Fruit fly (Drosophila melanogaster) whole organism, pupa: ENCODE data around the gene Cht2.

Experiments
- CG10348 ChIP-seq: fragments of 200-800 bp; sonication (Bioruptor generic); IDR thresholded peaks from 2 replicates; pipeline ENCODE4 v1.3.6; 2022; ENCODE audit warnings: missing biosample characterization, missing genetic modification characterization
- CG12605 ChIP-seq: fragments of 200-800 bp; sonication (Bioruptor generic); IDR thresholded peaks from 2 replicates; pipeline ENCODE4 v1.3.6; 2022; ENCODE audit warnings: missing biosample characterization, missing genetic modification characterization
- CG13204 ChIP-seq: fragments of 200-800 bp; sonication (Bioruptor generic); optimal IDR thresholded peaks from 2 replicates; lab custom pipeline; 2018; ENCODE audit warnings: missing biosample characterization, mild to moderate bottlenecking, missing genetic modification characterization, moderate library complexity
- CG14655 ChIP-seq: fragments of 200-800 bp; sonication (Bioruptor generic); optimal IDR thresholded peaks from 3 replicates; lab custom pipeline; 2017; ENCODE audit warnings: mild to moderate bottlenecking, missing biosample characterization, missing genetic modification reagents, missing genetic modification characterization
- CG15710 ChIP-seq: fragments of 200-800 bp; sonication (Bioruptor generic); optimal IDR thresholded peaks from 2 replicates; lab custom pipeline; 2018; ENCODE audit warnings: missing biosample characterization, mild to moderate bottlenecking, missing genetic modification characterization, moderate library complexity
- CG17806 ChIP-seq: fragments of 200-800 bp; sonication (Bioruptor generic); optimal IDR thresholded peaks from 2 replicates; lab custom pipeline; 2018; ENCODE audit warnings: missing biosample characterization, mild to moderate bottlenecking, missing genetic modification characterization, moderate library complexity
- CG32121 ChIP-seq: fragments of 200-800 bp; sonication (Bioruptor generic); IDR thresholded peaks from 2 replicates; pipeline ENCODE4 v1.3.6; 2022; ENCODE audit warnings: missing biosample characterization, missing genetic modification characterization
- CG34367 ChIP-seq: fragments of 200-800 bp; sonication (Bioruptor generic); optimal IDR thresholded peaks from 2 replicates; lab custom pipeline; 2018; ENCODE audit warnings: missing biosample characterization, mild to moderate bottlenecking, missing genetic modification characterization
- CG4496 ChIP-seq: fragments of 200-800 bp; sonication (Bioruptor generic); IDR thresholded peaks from 3 replicates; pipeline ENCODE4 v1.3.6; 2022; ENCODE audit warnings: missing biosample characterization, missing genetic modification characterization
- CG8159 ChIP-seq: fragments of 200-800 bp; sonication (Bioruptor generic); optimal IDR thresholded peaks from 3 replicates; lab custom pipeline; 2018; ENCODE audit warnings: missing biosample characterization, mild to moderate bottlenecking, missing genetic modification characterization, moderate library complexity
- CG8301 ChIP-seq: fragments of 200-800 bp; sonication (Bioruptor generic); optimal IDR thresholded peaks from 2 replicates; lab custom pipeline; 2018; ENCODE audit warnings: missing biosample characterization, mild to moderate bottlenecking, missing genetic modification characterization
- CG9948 ChIP-seq: fragments of 200-800 bp; sonication (Bioruptor generic); optimal IDR thresholded peaks from 2 replicates; lab custom pipeline; 2018; ENCODE audit warnings: missing biosample characterization, mild to moderate bottlenecking, missing genetic modification characterization, moderate library complexity
- D1 ChIP-seq: fragments of 200-800 bp; sonication (Bioruptor generic); optimal IDR thresholded peaks from 2 replicates; lab custom pipeline; 2018; ENCODE audit warnings: missing biosample characterization, mild to moderate bottlenecking, missing genetic modification characterization, moderate library complexity
- EcR ChIP-seq: fragments of 200-800 bp; sonication (Bioruptor generic); optimal IDR thresholded peaks from 3 replicates; lab custom pipeline; 2019; ENCODE audit warnings: missing biosample characterization, missing genetic modification characterization, mild to moderate bottlenecking, moderate library complexity, missing genetic modification reagents
- Ets98B ChIP-seq: fragments of 200-800 bp; sonication (Bioruptor generic); IDR thresholded peaks from 2 replicates; pipeline ENCODE4 v1.3.6; 2022; ENCODE audit warnings: missing biosample characterization, missing genetic modification characterization
- Pif1A ChIP-seq: fragments of 200-800 bp; sonication (Bioruptor generic); optimal IDR thresholded peaks from 3 replicates; lab custom pipeline; 2016; ENCODE audit warnings: missing biosample characterization, missing genetic modification characterization
- Pif1B ChIP-seq: fragments of 200-800 bp; sonication (Bioruptor generic); optimal IDR thresholded peaks from 3 replicates; lab custom pipeline; 2016; ENCODE audit warnings: missing biosample characterization, missing genetic modification characterization
- Snoo ChIP-seq: fragments of 200-800 bp; sonication (Bioruptor generic); optimal IDR thresholded peaks from 3 replicates; lab custom pipeline; 2017; ENCODE audit warnings: missing biosample characterization, mild to moderate bottlenecking, missing genetic modification characterization, inconsistent platforms
- fd96Ca ChIP-seq: fragments of 200-800 bp; sonication (Bioruptor generic); IDR thresholded peaks from 3 replicates; pipeline ENCODE4 v1.3.6; 2022; ENCODE audit warnings: missing biosample characterization, missing genetic modification characterization
- gl ChIP-seq: fragments of 200-800 bp; sonication (Bioruptor generic); optimal IDR thresholded peaks from 2 replicates; lab custom pipeline; 2018; ENCODE audit warnings: missing biosample characterization, mild to moderate bottlenecking, missing genetic modification characterization
- rn ChIP-seq: fragments of 200-800 bp; sonication (Bioruptor generic); IDR thresholded peaks from 2 replicates; pipeline ENCODE4 v1.3.6; 2022; ENCODE audit warnings: missing biosample characterization, missing genetic modification characterization

The Cht2 gene

DNA sequence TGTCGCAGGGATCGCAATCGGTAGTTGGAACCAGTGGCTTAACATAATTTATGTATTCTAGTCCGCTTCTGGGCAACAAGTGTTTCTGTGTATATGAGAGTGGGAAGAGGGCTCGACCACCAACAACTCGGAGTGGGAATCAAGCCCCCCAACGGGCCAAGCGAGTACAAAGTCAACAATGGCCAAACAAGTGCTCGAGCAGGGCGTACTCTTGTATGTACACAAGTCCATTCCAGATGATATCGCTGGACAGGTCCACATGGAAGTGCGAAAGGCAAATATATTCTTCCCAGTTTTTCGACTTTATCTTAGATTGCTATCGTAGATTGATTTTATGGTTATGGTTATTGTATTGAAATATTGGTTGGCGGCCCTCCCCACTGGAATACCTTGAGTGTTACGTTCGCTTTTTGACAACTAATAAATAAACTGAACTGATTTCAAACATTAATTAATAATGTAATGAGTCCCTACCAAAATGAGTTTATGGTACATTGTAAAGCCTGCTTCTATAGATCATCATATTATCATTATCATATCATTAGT, 13.1 kb downstream of the Cht2 start:
- peak; percentile 44 for TF ChIP-seq CG13204 (GFP tag; lab: Kevin White, UChicago)
- TF ChIP-seq fd96Ca (GFP tag; lab: Robert Waterston, UW): no peak
- no peak for TF ChIP-seq Snoo (tag; lab: Kevin White, UChicago)
- TF ChIP-seq CG8159 (tag; lab: Kevin White, UChicago): no peak
- TF ChIP-seq CG14655 (GFP tag; lab: Kevin White, UChicago): no peak
- peak; percentile 43 for TF ChIP-seq EcR (GFP tag; lab: Kevin White, UChicago)

DNA sequence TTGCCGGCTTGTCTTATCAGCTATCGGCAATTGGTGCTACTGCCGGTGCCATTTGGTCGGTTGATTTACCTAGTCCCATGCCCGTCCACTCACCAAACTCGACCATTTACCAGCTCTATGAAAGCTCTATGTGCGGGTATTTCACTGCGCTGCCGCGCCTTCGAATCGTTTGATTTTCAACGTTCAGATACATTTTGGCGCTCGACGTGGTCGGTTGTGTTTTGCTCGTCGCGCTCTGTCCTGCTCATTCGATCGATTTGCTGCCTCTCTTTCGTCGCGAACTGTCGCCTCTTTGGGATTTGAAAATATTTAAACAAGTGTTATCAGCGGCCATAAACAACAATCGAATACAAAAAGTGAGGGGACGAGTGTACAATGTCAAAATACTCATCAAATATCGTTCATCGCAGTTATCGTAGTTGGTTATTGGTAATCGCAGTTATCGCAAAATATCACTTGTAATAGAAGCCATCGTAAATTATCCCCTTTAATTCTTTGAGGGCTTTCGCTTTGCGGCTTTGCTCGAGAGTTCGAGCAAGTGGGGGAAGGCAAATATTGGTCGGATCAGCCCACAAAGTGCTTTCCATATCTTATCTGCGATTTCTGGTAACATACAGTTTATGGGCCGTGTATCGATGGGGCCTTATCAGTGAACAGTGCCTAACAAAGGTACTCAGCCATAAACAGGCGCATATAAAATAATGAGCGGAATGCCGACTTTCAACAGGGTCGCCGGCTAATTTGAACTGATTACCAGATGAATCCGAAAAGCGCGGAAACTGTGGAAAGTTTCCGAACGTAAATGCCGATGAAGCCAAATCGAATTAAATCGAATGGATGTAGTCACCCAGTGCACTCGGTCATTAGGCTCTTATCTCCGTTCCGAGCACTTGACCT, 13.8 kb downstream of the Cht2 start:
- TF ChIP-seq CG8301 (tag; lab: Kevin White, UChicago) (no peak), D1 (tag; lab: Kevin White, UChicago) (no peak), rn (GFP tag; lab: Robert Waterston, UW) (no peak), EcR (GFP tag; lab: Kevin White, UChicago) (no peak), CG12605 (GFP tag; lab: Robert Waterston, UW) (no peak), CG14655 (GFP tag; lab: Kevin White, UChicago) (no peak), CG15710 (tag; lab: Kevin White, UChicago) (no peak)

DNA sequence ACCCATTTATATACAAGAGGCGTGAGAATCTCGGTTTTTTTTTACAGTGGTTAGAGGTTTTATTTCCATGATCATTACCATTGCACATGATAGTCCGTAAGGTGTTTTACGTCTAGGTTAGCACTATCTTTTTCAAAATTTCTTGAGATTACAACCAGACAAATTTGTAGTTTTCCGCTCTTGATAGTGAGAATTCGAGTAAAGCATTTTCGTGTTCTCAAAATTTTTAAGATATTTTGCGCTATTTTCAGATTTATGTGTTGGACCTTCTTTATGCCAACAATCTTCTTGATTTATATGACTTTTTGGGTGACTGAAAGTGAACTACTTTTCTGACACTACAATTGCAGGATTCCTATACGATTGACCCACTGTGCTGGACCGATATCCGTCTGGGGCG, 14.6 kb downstream of the Cht2 start:
- TF ChIP-seq CG10348 (no peak), CG13204 (GFP tag; lab: Kevin White, UChicago) (no peak), Pif1A (GFP tag; lab: Kevin White, UChicago) (peak; percentile 34), Snoo (tag; lab: Kevin White, UChicago) (no peak), Pif1B (no peak), CG14655 (GFP tag; lab: Kevin White, UChicago) (no peak), fd96Ca (GFP tag; lab: Robert Waterston, UW) (0 out of 3 replicates have a peak, but pooled peaks have one; percentile 36), CG17806 (tag; lab: Kevin White, UChicago) (no peak), CG8159 (tag; lab: Kevin White, UChicago) (peak; percentile 12), CG15710 (tag; lab: Kevin White, UChicago) (no peak), Ets98B (GFP tag; lab: Robert Waterston, UW) (peak; percentile 20), gl (tag; lab: Kevin White, UChicago) (no peak), D1 (tag; lab: Kevin White, UChicago) (no peak), CG9948 (no peak), CG34367 (no peak), CG8301 (tag; lab: Kevin White, UChicago) (peak; percentile 41), CG4496 (no peak), CG12605 (GFP tag; lab: Robert Waterston, UW) (no peak), rn (GFP tag; lab: Robert Waterston, UW) (no peak), CG32121 (0 out of 2 replicates have a peak, but pooled peaks have one; percentile 16), EcR (GFP tag; lab: Kevin White, UChicago) (no peak)

DNA sequence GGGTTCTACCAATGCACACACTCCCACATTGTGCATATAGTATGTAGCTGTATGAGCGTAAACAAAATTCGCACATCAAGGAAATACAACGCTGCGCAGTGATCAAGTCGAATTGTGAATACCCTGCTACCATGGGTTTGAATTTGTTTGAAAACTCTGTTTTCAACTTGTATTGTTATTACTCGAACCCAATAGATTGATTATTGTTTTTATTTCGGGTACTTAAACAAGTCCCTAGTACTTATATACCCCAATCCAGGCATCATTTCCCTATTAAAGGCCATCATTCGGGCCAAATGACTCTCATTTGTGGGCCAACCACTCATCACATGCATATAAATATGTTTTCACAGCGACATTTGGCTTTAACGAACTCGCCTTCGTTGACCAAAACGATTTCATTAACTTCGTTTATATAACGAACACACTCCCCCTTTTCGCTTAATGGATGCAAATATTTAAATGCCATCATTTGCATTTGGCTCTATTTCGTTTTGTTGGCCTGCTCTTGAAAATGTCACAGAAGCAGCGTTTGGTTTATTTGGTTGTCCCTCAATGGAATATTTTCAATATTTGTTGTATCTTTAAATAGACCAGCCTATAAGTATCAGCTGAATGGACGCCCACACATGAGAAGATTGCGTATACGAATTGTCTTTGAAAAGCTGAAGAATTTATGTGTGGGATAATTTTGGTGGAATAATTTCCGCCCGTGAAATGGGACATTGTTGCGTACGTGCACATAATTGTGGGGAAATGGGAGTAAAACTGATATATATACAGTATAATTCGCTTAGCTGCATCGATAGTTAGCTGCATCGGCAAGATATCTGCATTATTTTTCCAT, 15.4 kb downstream of the Cht2 start:
- TF ChIP-seq Ets98B (GFP tag; lab: Robert Waterston, UW) (peak; percentile 54; the same call in 1 of the 2 replicates), CG10348 (0 out of 2 replicates have a peak, but pooled peaks have one; percentile 34), CG4496 (peak; percentile 71), CG8159 (tag; lab: Kevin White, UChicago) (no peak), CG9948 (peak; percentile 8), fd96Ca (GFP tag; lab: Robert Waterston, UW) (peak; percentile 81), Snoo (tag; lab: Kevin White, UChicago) (no peak), CG15710 (tag; lab: Kevin White, UChicago) (peak; percentile 14), gl (tag; lab: Kevin White, UChicago) (no peak), CG32121 (peak; percentile 69), CG17806 (tag; lab: Kevin White, UChicago) (no peak), CG14655 (GFP tag; lab: Kevin White, UChicago) (no peak), CG13204 (GFP tag; lab: Kevin White, UChicago) (no peak), rn (GFP tag; lab: Robert Waterston, UW) (0 out of 2 replicates have a peak, but pooled peaks have one; percentile 15), Pif1A (GFP tag; lab: Kevin White, UChicago) (peak; percentile 57), Pif1B (no peak), CG34367 (peak; percentile 18), D1 (tag; lab: Kevin White, UChicago) (no peak)

DNA sequence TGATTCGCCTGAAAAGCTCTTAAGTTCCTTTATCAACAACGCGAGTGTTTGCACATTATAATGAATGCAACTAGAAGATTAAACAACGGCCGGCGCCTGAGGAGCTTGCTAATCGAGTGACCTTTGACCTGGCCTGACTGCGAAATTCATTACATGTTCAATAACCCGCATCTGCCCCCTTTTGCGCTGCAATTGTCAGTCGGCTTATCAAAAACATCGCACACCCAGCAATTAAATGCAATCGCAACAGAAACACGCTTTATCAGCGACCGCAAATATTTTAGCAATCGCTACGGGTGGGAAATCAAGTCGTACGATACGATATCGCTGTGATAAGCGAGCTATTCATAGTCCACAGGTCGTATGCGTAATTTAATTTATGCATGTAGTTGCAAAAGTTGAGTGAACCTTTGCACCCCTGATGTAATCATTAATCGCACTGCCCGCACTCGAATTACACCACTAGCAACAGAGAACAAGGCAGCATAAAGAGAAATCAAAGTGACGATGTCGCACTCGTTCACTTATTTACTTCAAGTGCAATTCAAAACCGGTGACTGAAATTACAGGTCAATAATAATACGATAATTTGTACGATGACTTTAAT, 16.1 kb downstream of the Cht2 start:
- no peak for TF ChIP-seq CG14655 (GFP tag; lab: Kevin White, UChicago)
- no peak for TF ChIP-seq CG8159 (tag; lab: Kevin White, UChicago)
- peak; percentile 5 for TF ChIP-seq gl (tag; lab: Kevin White, UChicago)
- TF ChIP-seq Snoo (tag; lab: Kevin White, UChicago): no peak
- TF ChIP-seq EcR (GFP tag; lab: Kevin White, UChicago): peak; percentile 78
- no peak for TF ChIP-seq CG17806 (tag; lab: Kevin White, UChicago)
- TF ChIP-seq CG34367: no peak
- no peak for TF ChIP-seq Pif1B
- no peak for TF ChIP-seq Pif1A (GFP tag; lab: Kevin White, UChicago)
